Worm (Caenorhabditis elegans) whole organism, L4 larva: Measurements from ENCODE around the gene clec-76.
"Not testable (repeated sequence)": the region's sequence is repeated elsewhere in the genome, so short reads cannot be mapped to it uniquely, and the experiment has no call there.

Experiments used
- T26A8.4 ChIP-seq: fragments of 200-800 bp; sonication (Bioruptor generic); IDR thresholded peaks from 2 replicates; pipeline ENCODE4 v1.3.6; 2022; ENCODE audit warnings: missing genetic modification characterization, missing compliant biosample characterization
- aha-1 ChIP-seq: fragments of 150-350 bp; peaks from one replicate; lab custom pipeline; 2014; ENCODE audit warnings: missing biosample characterization, missing genetic modification characterization
- ceh-20 ChIP-seq: fragments of 200-800 bp; sonication (Bioruptor generic); IDR thresholded peaks from 2 replicates; pipeline ENCODE4 v1.3.6; 2022; ENCODE audit warnings: missing genetic modification reagents, missing genetic modification characterization, missing compliant biosample characterization
- ceh-62 ChIP-seq: sonication (generic microtip); optimal IDR thresholded peaks from 2 replicates; lab custom pipeline; 2017; ENCODE audit warnings: missing biosample characterization, missing genetic modification characterization
- ceh-82 ChIP-seq: sonication (generic microtip); optimal IDR thresholded peaks from 2 replicates; lab custom pipeline; 2017; ENCODE audit warnings: missing biosample characterization, missing genetic modification characterization
- daf-12 ChIP-seq: fragments of 150-350 bp; optimal IDR thresholded peaks from 2 replicates; lab custom pipeline; 2014; ENCODE audit warnings: missing biosample characterization, missing genetic modification reagents, missing genetic modification characterization
- daf-16 ChIP-seq, 3 experiments: sonication (generic microtip); optimal IDR thresholded peaks; 2 replicates each; lab custom pipeline; 2016 to 2017; ENCODE audit warnings: missing genetic modification characterization in 3 of 3, missing genetic modification reagents in 3 of 3, mild to moderate bottlenecking in 2 of 3, missing compliant biosample characterization in 2 of 3, missing biosample characterization in 1 of 3, moderate library complexity in 1 of 3
- dmd-8 ChIP-seq: fragments of 200-800 bp; sonication (Bioruptor generic); IDR thresholded peaks from 2 replicates; pipeline ENCODE4 v1.3.6; 2022; ENCODE audit warnings: missing genetic modification characterization, missing compliant biosample characterization
- egl-27 ChIP-seq: sonication (generic microtip); optimal IDR thresholded peaks from 3 replicates; lab custom pipeline; 2017; ENCODE audit warnings: missing biosample characterization, missing genetic modification reagents, missing genetic modification characterization
- fkh-10 ChIP-seq: fragments of 150-350 bp; optimal IDR thresholded peaks from 2 replicates; lab custom pipeline; 2014; ENCODE audit warnings: missing biosample characterization, missing genetic modification reagents, missing genetic modification characterization
- hlh-11 ChIP-seq: fragments of 200-800 bp; sonication (Bioruptor generic); optimal IDR thresholded peaks from 2 replicates; lab custom pipeline; 2018; ENCODE audit warnings: mild to moderate bottlenecking, missing genetic modification characterization, missing compliant biosample characterization
- jun-1 ChIP-seq: fragments of 150-350 bp; optimal IDR thresholded peaks from 2 replicates; lab custom pipeline; 2014; ENCODE audit warnings: missing biosample characterization, missing genetic modification reagents, missing genetic modification characterization
- mdt-29 ChIP-seq: fragments of 200-800 bp; sonication (Bioruptor generic); IDR thresholded peaks from 2 replicates; pipeline ENCODE4 v1.3.6; 2022; ENCODE audit warnings: missing genetic modification reagents, missing genetic modification characterization, missing compliant biosample characterization
- mes-2 ChIP-seq: sonication (generic microtip); optimal IDR thresholded peaks from 2 replicates; lab custom pipeline; 2016; ENCODE audit warnings: missing genotype, mild to moderate bottlenecking, missing genetic modification characterization, missing compliant biosample characterization; ENCODE audit not compliant: poor library complexity, severe bottlenecking
- mxl-3 ChIP-seq: fragments of 200-800 bp; sonication (Bioruptor generic); optimal IDR thresholded peaks from 2 replicates; lab custom pipeline; 2018; ENCODE audit warnings: mild to moderate bottlenecking, missing genetic modification characterization, missing compliant biosample characterization
- nhr-111 ChIP-seq: fragments of 200-800 bp; sonication (Bioruptor generic); optimal IDR thresholded peaks from 2 replicates; lab custom pipeline; 2018; ENCODE audit warnings: mild to moderate bottlenecking, missing genetic modification characterization, missing compliant biosample characterization
- nhr-25 ChIP-seq: sonication (generic microtip); optimal IDR thresholded peaks from 2 replicates; lab custom pipeline; 2017; ENCODE audit warnings: missing genetic modification characterization, mild to moderate bottlenecking, missing compliant biosample characterization, antibody characterized with exemption, moderate library complexity, borderline replicate concordance; ENCODE audit not compliant: insufficient read depth
- nhr-28 ChIP-seq: fragments of 150-350 bp; optimal IDR thresholded peaks from 2 replicates; lab custom pipeline; 2014; ENCODE audit warnings: missing biosample characterization, missing genetic modification characterization
- nhr-42 ChIP-seq: fragments of 200-800 bp; sonication (Bioruptor generic); IDR thresholded peaks from 2 replicates; pipeline ENCODE4 v1.3.6; 2022; ENCODE audit warnings: missing genetic modification characterization, missing compliant biosample characterization
- nhr-48 ChIP-seq: sonication (generic microtip); optimal IDR thresholded peaks from 2 replicates; lab custom pipeline; 2016; ENCODE audit warnings: mild to moderate bottlenecking, missing genetic modification characterization, missing compliant biosample characterization
- nhr-6 ChIP-seq: fragments of 150-350 bp; optimal IDR thresholded peaks from 2 replicates; lab custom pipeline; 2014; ENCODE audit warnings: missing biosample characterization, missing genetic modification characterization
- nhr-77 ChIP-seq: fragments of 150-350 bp; optimal IDR thresholded peaks from 2 replicates; lab custom pipeline; 2014; ENCODE audit warnings: missing biosample characterization, missing genetic modification characterization
- pqm-1 ChIP-seq: sonication (generic microtip); optimal IDR thresholded peaks from 2 replicates; lab custom pipeline; 2017; ENCODE audit warnings: missing biosample characterization, missing genetic modification characterization
- sdz-12 ChIP-seq: fragments of 200-800 bp; sonication (Bioruptor generic); optimal IDR thresholded peaks from 2 replicates; lab custom pipeline; 2018; ENCODE audit warnings: mild to moderate bottlenecking, missing genetic modification characterization, missing compliant biosample characterization
- spr-3 ChIP-seq: fragments of 200-800 bp; sonication (Bioruptor generic); optimal IDR thresholded peaks from 2 replicates; lab custom pipeline; 2018; ENCODE audit warnings: mild to moderate bottlenecking, missing genetic modification characterization, missing compliant biosample characterization
- tag-97 ChIP-seq: fragments of 200-800 bp; sonication (Bioruptor generic); IDR thresholded peaks from 2 replicates; pipeline ENCODE4 v1.3.6; 2022; ENCODE audit warnings: missing genetic modification characterization, missing compliant biosample characterization
- unc-62 ChIP-seq, 3 experiments: fragments of 150-350 bp in 1 of 3; sonication (generic microtip); optimal IDR thresholded peaks in 2 of 3; peaks in 1 of 3; 1 replicate in 1 of 3; 2 replicates in 2 of 3; lab custom pipeline; 2014 to 2017; ENCODE audit warnings: missing biosample characterization in 3 of 3, missing genetic modification characterization in 3 of 3, missing genetic modification reagents in 3 of 3, missing genotype in 1 of 3
- zag-1 ChIP-seq: fragments of 150-350 bp; optimal IDR thresholded peaks from 2 replicates; lab custom pipeline; 2014; ENCODE audit warnings: missing biosample characterization, missing genetic modification characterization
- zip-11 ChIP-seq: fragments of 200-800 bp; sonication (Bioruptor generic); IDR thresholded peaks from 2 replicates; pipeline ENCODE4 v1.3.6; 2022; ENCODE audit warnings: missing genetic modification characterization, missing compliant biosample characterization
- zip-2 ChIP-seq: fragments of 150-350 bp; optimal IDR thresholded peaks from 2 replicates; lab custom pipeline; 2014; ENCODE audit warnings: missing biosample characterization, missing genetic modification characterization

The clec-76 gene

DNA sequence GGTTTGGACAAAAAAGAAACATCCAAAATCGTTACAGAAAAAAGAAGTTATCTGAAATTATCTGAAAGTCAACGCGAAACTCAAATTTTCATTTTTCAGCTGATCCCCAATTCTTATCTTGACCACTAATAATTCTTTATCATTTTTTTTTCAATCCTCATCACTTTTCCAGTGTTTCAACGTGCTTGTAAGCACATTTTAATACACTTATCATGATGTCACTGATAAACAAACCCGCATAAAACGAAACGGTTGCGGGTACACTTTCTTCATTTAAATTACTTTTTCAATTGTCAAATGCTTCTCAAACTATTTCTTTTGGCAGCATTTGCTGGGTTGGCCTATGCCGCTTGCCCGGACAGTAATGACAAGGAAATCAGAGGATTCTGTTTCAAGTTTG lies 43.1 kb upstream of the clec-76 start, which contains the start of gene clec-67 (continued):
- no peak for TF ChIP-seq zag-1 (tag; lab: Kevin White, UChicago)
- TF ChIP-seq dmd-8 (GFP tag; lab: Robert Waterston, UW), result no peak
- no peak for TF ChIP-seq T26A8.4 (GFP tag; lab: Robert Waterston, UW)
- TF ChIP-seq sdz-12 (GFP tag; lab: Kevin White, UChicago), result no peak
- TF ChIP-seq zip-11, result no peak
- no peak for TF ChIP-seq spr-3
- TF ChIP-seq tag-97 (GFP tag; lab: Robert Waterston, UW), result no peak
- peak; percentile 17 for TF ChIP-seq mxl-3 (GFP tag; lab: Kevin White, UChicago)
- TF ChIP-seq zip-2 (tag; lab: Kevin White, UChicago), result no peak
- TF ChIP-seq mdt-29 (GFP tag; lab: Robert Waterston, UW), result no peak
- no peak for TF ChIP-seq daf-12 (tag; lab: Kevin White, UChicago)
- TF ChIP-seq nhr-6 (tag; lab: Kevin White, UChicago), result no peak
- peak; percentile 58 for TF ChIP-seq hlh-11
- no peak for TF ChIP-seq egl-27 (tag; lab: Kevin White, UChicago)
- TF ChIP-seq pqm-1, result peak; percentile 78
- no peak for TF ChIP-seq ceh-82 (tag; lab: Kevin White, UChicago)

DNA sequence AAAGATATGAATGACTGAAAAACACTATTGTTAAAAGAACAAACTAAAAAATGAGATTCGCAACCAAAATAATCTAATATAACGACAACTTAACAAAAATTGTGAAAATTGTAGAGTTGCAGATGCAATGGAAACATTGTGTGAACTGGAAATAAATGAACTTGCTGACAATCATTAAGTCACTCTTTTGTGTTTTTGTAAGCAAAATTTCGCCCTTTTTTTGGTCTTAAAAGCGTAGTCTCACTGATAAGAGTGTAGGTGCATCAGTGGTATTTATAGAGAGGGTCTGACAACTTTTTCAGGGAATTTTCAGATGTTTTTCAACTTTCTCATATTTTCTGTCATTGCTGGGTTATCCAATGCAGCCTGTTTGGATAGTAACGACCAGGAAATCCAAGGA lies 38.9 kb upstream of the clec-76 start, which contains the start of gene clec-68:
Gene clec-68 (plus strand): TSS at position 301 of the 400 bp plus-strand sequence.
- TF ChIP-seq daf-12 (tag; lab: Kevin White, UChicago) (no peak), nhr-42 (GFP tag; lab: Robert Waterston, UW) (no peak), nhr-111 (GFP tag; lab: Kevin White, UChicago) (no peak), ceh-62 (tag; lab: Kevin White, UChicago) (no peak), fkh-10 (no peak), mes-2 (tag; lab: Kevin White, UChicago) (no peak), mdt-29 (GFP tag; lab: Robert Waterston, UW) (no peak), jun-1 (tag; lab: Kevin White, UChicago) (no peak)

DNA sequence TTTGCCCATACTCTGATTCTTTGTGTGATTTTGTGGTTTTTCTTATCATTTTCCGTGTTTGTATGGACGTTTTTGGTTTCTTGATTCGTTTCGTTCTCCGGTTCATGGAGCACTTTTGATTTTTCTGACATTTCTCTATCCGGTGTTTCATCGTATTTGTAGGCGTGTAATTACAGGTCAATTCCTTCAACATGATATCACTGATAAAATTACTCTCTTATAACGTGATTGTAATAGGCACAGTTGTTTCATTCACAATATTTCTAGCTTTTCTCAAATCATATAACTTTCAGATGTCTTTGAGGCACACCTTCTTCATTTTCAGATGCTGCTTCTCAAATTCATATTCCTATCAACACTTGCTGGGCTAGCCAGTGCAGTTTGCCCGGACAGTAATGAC lies 32.6 kb upstream of the clec-76 start, which contains the start of gene clec-70:
Gene clec-70 (plus strand): TSS at position 301 of the 400 bp plus-strand sequence.
- not testable (repeated sequence) for TF ChIP-seq nhr-48 (tag; lab: Kevin White, UChicago); ceh-20 (GFP tag; lab: Robert Waterston, UW); unc-62 (GFP tag; optimal IDR thresholded peaks at IDR 0.05 in 1 of 2; lab: Kevin White, UChicago); unc-62 (tag; optimal IDR thresholded peaks at IDR 0.05; lab: Kevin White, UChicago)
- TF ChIP-seq, all 104 proteins: peak for 0; not testable (repeated sequence) for 104

DNA sequence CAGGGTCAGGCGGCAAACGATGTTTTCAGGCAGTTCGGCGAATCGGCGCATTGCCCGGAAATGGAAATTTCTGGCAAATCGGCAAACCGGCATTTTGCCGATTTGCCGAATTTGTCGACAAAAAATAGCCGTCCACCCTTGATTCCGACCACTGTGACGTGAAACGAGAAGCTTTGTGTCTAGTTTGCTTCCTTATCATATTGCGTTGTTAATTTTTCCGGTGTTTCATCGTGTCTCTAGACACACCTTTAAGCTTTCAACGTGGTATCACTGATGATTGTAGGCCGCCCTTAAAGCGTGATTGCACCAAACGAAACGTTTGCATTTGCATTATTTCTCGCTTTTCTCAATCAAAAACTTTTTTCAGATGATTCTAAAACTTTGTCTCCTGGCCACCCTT lies 27.9 kb upstream of the clec-76 start, which contains the start of gene clec-71:
Gene clec-71 (plus strand): TSS at position 362 of the 400 bp plus-strand sequence.
- no peak for TF ChIP-seq T26A8.4 (GFP tag; lab: Robert Waterston, UW)
- peak; percentile 57 for TF ChIP-seq aha-1 (tag; lab: Kevin White, UChicago)
- TF ChIP-seq unc-62 (GFP tag; optimal IDR thresholded peaks at IDR 0.05 in 1 of 2; lab: Kevin White, UChicago), result peak in 1 of 2 experiments; percentile 55
- no peak for TF ChIP-seq unc-62 (tag; optimal IDR thresholded peaks at IDR 0.05; lab: Kevin White, UChicago)

DNA sequence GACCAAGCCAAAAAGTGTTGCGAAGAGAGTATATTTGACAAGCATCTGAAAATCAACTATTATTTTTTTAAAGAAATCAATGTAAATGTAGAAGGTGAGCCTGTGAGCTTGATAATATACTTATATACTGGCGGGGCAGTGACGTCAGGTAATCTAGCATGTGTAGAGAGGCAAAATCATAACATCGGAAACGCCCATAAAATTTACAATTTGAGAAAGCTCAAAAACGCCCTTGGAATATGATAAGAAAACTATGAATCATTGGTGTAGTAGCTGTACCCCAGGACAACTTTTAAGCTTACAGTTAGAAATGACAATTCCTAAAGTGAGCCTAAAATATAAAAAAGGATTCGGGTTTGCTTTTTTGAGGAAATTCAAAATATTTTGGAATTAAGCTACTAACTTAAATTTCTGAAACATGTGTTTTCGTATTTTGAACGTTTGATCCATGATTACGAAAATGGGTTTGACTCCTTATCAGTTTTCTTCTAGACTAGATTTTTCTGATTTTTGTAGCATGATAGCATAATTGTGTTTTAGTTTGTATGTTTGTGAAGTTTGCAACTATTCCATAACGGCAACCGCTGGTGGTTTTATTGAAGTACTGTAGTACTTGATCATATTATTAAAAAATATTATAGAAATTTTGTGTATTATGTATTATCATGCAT lies 23.3 kb upstream of the clec-76 start, which contains the start of gene clec-174:
Gene clec-174 (minus strand): TSS at position 51 of the 671 bp plus-strand sequence.
- TF ChIP-seq pqm-1 (peak; percentile 6), aha-1 (tag; lab: Kevin White, UChicago) (peak; percentile 87), nhr-25 (no peak), nhr-77 (peak; percentile 54), daf-16 (GFP tag; optimal IDR thresholded peaks at IDR 0.05; lab: Kevin White, UChicago) (no peak), daf-16 (tag; optimal IDR thresholded peaks at IDR 0.05; lab: Kevin White, UChicago) (no peak), nhr-28 (tag; lab: Kevin White, UChicago) (peak; percentile 87), unc-62 (GFP tag; optimal IDR thresholded peaks at IDR 0.05 in 1 of 2; lab: Kevin White, UChicago) (peak in 1 of 2 experiments; percentile 35), unc-62 (tag; optimal IDR thresholded peaks at IDR 0.05; lab: Kevin White, UChicago) (no peak)
